Worm (Caenorhabditis elegans) whole organism, L4 larva: Measurements from ENCODE around the gene brp-1.

Experiments used
- F44E2.7 ChIP-seq: fragments of 200-800 bp; sonication (Bioruptor generic); IDR thresholded peaks from 2 replicates; pipeline ENCODE4 v2.1.2; 2022; ENCODE audit warnings: missing genetic modification characterization, missing compliant biosample characterization
- F49E8.2 ChIP-seq: sonication (generic microtip); optimal IDR thresholded peaks from 2 replicates; lab custom pipeline; 2016; ENCODE audit warnings: missing compliant biosample characterization, mild to moderate bottlenecking, missing genetic modification characterization, borderline replicate concordance
- Y5F2A.4 ChIP-seq: fragments of 200-800 bp; sonication (Bioruptor generic); optimal IDR thresholded peaks from 2 replicates; lab custom pipeline; 2018; ENCODE audit warnings: mild to moderate bottlenecking, missing genetic modification characterization, missing compliant biosample characterization
- Y75B8A.6 ChIP-seq: fragments of 200-800 bp; sonication (Bioruptor generic); IDR thresholded peaks from 2 replicates; pipeline ENCODE4 v1.3.6; 2022; ENCODE audit warnings: missing genetic modification reagents, missing genetic modification characterization, missing compliant biosample characterization
- ZK337.2 ChIP-seq: fragments of 200-800 bp; sonication (Bioruptor generic); IDR thresholded peaks from 2 replicates; pipeline ENCODE4 v1.3.6; 2022; ENCODE audit warnings: missing genetic modification reagents, missing genetic modification characterization, missing compliant biosample characterization
- aha-1 ChIP-seq: fragments of 150-350 bp; peaks from one replicate; lab custom pipeline; 2014; ENCODE audit warnings: missing biosample characterization, missing genetic modification characterization
- aly-2 ChIP-seq: sonication (generic microtip); optimal IDR thresholded peaks from 2 replicates; lab custom pipeline; 2018; ENCODE audit warnings: missing biosample characterization, missing genetic modification characterization
- ctbp-1 ChIP-seq: fragments of 200-800 bp; sonication (Bioruptor generic); IDR thresholded peaks from 2 replicates; pipeline ENCODE4 v1.3.6; 2022; ENCODE audit warnings: missing genetic modification reagents, missing genetic modification characterization, missing compliant biosample characterization
- dmd-6 ChIP-seq: fragments of 200-800 bp; sonication (Bioruptor generic); IDR thresholded peaks from 2 replicates; pipeline ENCODE4 v1.3.6; 2022; ENCODE audit warnings: missing genetic modification reagents, missing genetic modification characterization, missing compliant biosample characterization
- dmd-8 ChIP-seq: fragments of 200-800 bp; sonication (Bioruptor generic); IDR thresholded peaks from 2 replicates; pipeline ENCODE4 v1.3.6; 2022; ENCODE audit warnings: missing genetic modification characterization, missing compliant biosample characterization
- dpl-1 ChIP-seq: fragments of 150-350 bp; optimal IDR thresholded peaks from 2 replicates; lab custom pipeline; 2014; ENCODE audit warnings: missing biosample characterization, missing genetic modification reagents, missing genetic modification characterization
- dve-1 ChIP-seq: sonication (generic microtip); optimal IDR thresholded peaks from 2 replicates; lab custom pipeline; 2017; ENCODE audit warnings: antibody characterized with exemption, mild to moderate bottlenecking, missing genetic modification characterization, missing compliant biosample characterization; ENCODE audit not compliant: insufficient read depth
- egl-27 ChIP-seq: sonication (generic microtip); optimal IDR thresholded peaks from 3 replicates; lab custom pipeline; 2017; ENCODE audit warnings: missing biosample characterization, missing genetic modification reagents, missing genetic modification characterization
- gei-8 ChIP-seq: fragments of 200-800 bp; sonication (Bioruptor generic); optimal IDR thresholded peaks from 2 replicates; lab custom pipeline; 2018; ENCODE audit warnings: mild to moderate bottlenecking, missing genetic modification characterization, missing compliant biosample characterization
- hif-1 ChIP-seq, 2 experiments: sonication (generic microtip); optimal IDR thresholded peaks; 2 replicates each; lab custom pipeline; 2016 to 2017; ENCODE audit warnings: missing compliant biosample characterization in 2 of 2, missing genetic modification characterization in 2 of 2, missing genetic modification reagents in 2 of 2, missing genotype in 2 of 2, mild to moderate bottlenecking in 1 of 2
- hlh-11 ChIP-seq: fragments of 200-800 bp; sonication (Bioruptor generic); optimal IDR thresholded peaks from 2 replicates; lab custom pipeline; 2018; ENCODE audit warnings: mild to moderate bottlenecking, missing genetic modification characterization, missing compliant biosample characterization
- hlh-30 ChIP-seq: sonication (generic microtip); optimal IDR thresholded peaks from 2 replicates; lab custom pipeline; 2017; ENCODE audit warnings: antibody characterized with exemption, mild to moderate bottlenecking, missing genetic modification characterization, missing compliant biosample characterization; ENCODE audit not compliant: insufficient read depth
- hmg-1.1 ChIP-seq: fragments of 200-800 bp; sonication (Bioruptor generic); IDR thresholded peaks from 2 replicates; pipeline ENCODE4 v1.3.6; 2022; ENCODE audit warnings: missing genetic modification reagents, missing genetic modification characterization, missing compliant biosample characterization
- lin-1 ChIP-seq: fragments of 200-800 bp; sonication (Bioruptor generic); IDR thresholded peaks from 2 replicates; pipeline ENCODE4 v1.3.6; 2022; ENCODE audit warnings: missing genetic modification reagents, missing genetic modification characterization, missing compliant biosample characterization
- lin-13 ChIP-seq: fragments of 150-350 bp; optimal IDR thresholded peaks from 2 replicates; lab custom pipeline; 2014; ENCODE audit warnings: missing biosample characterization, missing genetic modification reagents, missing genetic modification characterization
- lsy-2 ChIP-seq, 2 experiments: fragments of 150-350 bp in 1 of 2; sonication (generic microtip) in 1 of 2; optimal IDR thresholded peaks; 2 replicates each; lab custom pipeline; 2014 to 2017; ENCODE audit warnings: missing biosample characterization in 2 of 2, missing genetic modification characterization in 2 of 2
- mdl-1 ChIP-seq, 2 experiments: fragments of 150-350 bp in 1 of 2; sonication (generic microtip) in 1 of 2; optimal IDR thresholded peaks; 2 replicates each; lab custom pipeline; 2014 to 2017; ENCODE audit warnings: missing biosample characterization in 2 of 2, missing genetic modification characterization in 2 of 2
- mdt-29 ChIP-seq: fragments of 200-800 bp; sonication (Bioruptor generic); IDR thresholded peaks from 2 replicates; pipeline ENCODE4 v1.3.6; 2022; ENCODE audit warnings: missing genetic modification reagents, missing genetic modification characterization, missing compliant biosample characterization
- mep-1 ChIP-seq: fragments of 150-350 bp; sonication (generic microtip); optimal IDR thresholded peaks from 3 replicates; lab custom pipeline; 2014; ENCODE audit warnings: missing biosample characterization, missing genetic modification characterization
- mes-2 ChIP-seq: sonication (generic microtip); optimal IDR thresholded peaks from 2 replicates; lab custom pipeline; 2016; ENCODE audit warnings: missing genotype, mild to moderate bottlenecking, missing genetic modification characterization, missing compliant biosample characterization; ENCODE audit not compliant: poor library complexity, severe bottlenecking
- mxl-3 ChIP-seq: fragments of 200-800 bp; sonication (Bioruptor generic); optimal IDR thresholded peaks from 2 replicates; lab custom pipeline; 2018; ENCODE audit warnings: mild to moderate bottlenecking, missing genetic modification characterization, missing compliant biosample characterization
- nhr-102 ChIP-seq: sonication (generic microtip); optimal IDR thresholded peaks from 2 replicates; lab custom pipeline; 2016; ENCODE audit warnings: mild to moderate bottlenecking, missing genetic modification characterization, moderate library complexity, missing compliant biosample characterization
- nhr-111 ChIP-seq: fragments of 200-800 bp; sonication (Bioruptor generic); optimal IDR thresholded peaks from 2 replicates; lab custom pipeline; 2018; ENCODE audit warnings: mild to moderate bottlenecking, missing genetic modification characterization, missing compliant biosample characterization
- nhr-25 ChIP-seq: sonication (generic microtip); optimal IDR thresholded peaks from 2 replicates; lab custom pipeline; 2017; ENCODE audit warnings: missing genetic modification characterization, mild to moderate bottlenecking, missing compliant biosample characterization, antibody characterized with exemption, moderate library complexity, borderline replicate concordance; ENCODE audit not compliant: insufficient read depth
- nhr-28 ChIP-seq: fragments of 150-350 bp; optimal IDR thresholded peaks from 2 replicates; lab custom pipeline; 2014; ENCODE audit warnings: missing biosample characterization, missing genetic modification characterization
- nhr-6 ChIP-seq: fragments of 150-350 bp; optimal IDR thresholded peaks from 2 replicates; lab custom pipeline; 2014; ENCODE audit warnings: missing biosample characterization, missing genetic modification characterization
- nhr-77 ChIP-seq: fragments of 150-350 bp; optimal IDR thresholded peaks from 2 replicates; lab custom pipeline; 2014; ENCODE audit warnings: missing biosample characterization, missing genetic modification characterization
- pha-4 ChIP-seq, 2 experiments: fragments of 150-350 bp in 1 of 2; fragments of 200-800 bp in 1 of 2; sonication (Bioruptor generic) in 1 of 2; IDR thresholded peaks in 1 of 2; optimal IDR thresholded peaks in 1 of 2; 2 replicates each; pipeline versions ENCODE4 v1.3.6 to Lab custom; 2014 to 2022; ENCODE audit warnings: missing genetic modification characterization in 2 of 2, missing genetic modification reagents in 2 of 2, missing biosample characterization in 1 of 2, missing compliant biosample characterization in 1 of 2
- rbr-2 ChIP-seq: sonication (generic microtip); optimal IDR thresholded peaks from 2 replicates; lab custom pipeline; 2016; ENCODE audit warnings: missing genotype, missing genetic modification characterization, missing compliant biosample characterization
- saeg-2 ChIP-seq: fragments of 200-800 bp; sonication (Bioruptor generic); IDR thresholded peaks from 2 replicates; pipeline ENCODE4 v1.3.6; 2022; ENCODE audit warnings: missing genetic modification reagents, missing genetic modification characterization, missing compliant biosample characterization
- set-16 ChIP-seq: fragments of 200-800 bp; sonication (Bioruptor generic); IDR thresholded peaks from 2 replicates; pipeline ENCODE4 v1.3.6; 2022; ENCODE audit warnings: missing genetic modification reagents, missing genetic modification characterization, missing compliant biosample characterization
- spr-3 ChIP-seq: fragments of 200-800 bp; sonication (Bioruptor generic); optimal IDR thresholded peaks from 2 replicates; lab custom pipeline; 2018; ENCODE audit warnings: mild to moderate bottlenecking, missing genetic modification characterization, missing compliant biosample characterization
- unc-62 ChIP-seq, 3 experiments: fragments of 150-350 bp in 1 of 3; sonication (generic microtip); optimal IDR thresholded peaks in 2 of 3; peaks in 1 of 3; 1 replicate in 1 of 3; 2 replicates in 2 of 3; lab custom pipeline; 2014 to 2017; ENCODE audit warnings: missing biosample characterization in 3 of 3, missing genetic modification characterization in 3 of 3, missing genetic modification reagents in 3 of 3, missing genotype in 1 of 3
- vab-7 ChIP-seq: fragments of 200-800 bp; sonication (Bioruptor generic); IDR thresholded peaks from 2 replicates; pipeline ENCODE4 v1.3.6; 2022; ENCODE audit warnings: missing genetic modification reagents, missing genetic modification characterization, missing compliant biosample characterization
- zip-11 ChIP-seq: fragments of 200-800 bp; sonication (Bioruptor generic); IDR thresholded peaks from 2 replicates; pipeline ENCODE4 v1.3.6; 2022; ENCODE audit warnings: missing genetic modification characterization, missing compliant biosample characterization

Gene brp-1

ce11 chrIII:11981539-11981938 lies 38.8 kb upstream of the brp-1 start:
- TF ChIP-seq nhr-111 (GFP tag; lab: Kevin White, UChicago) = no peak
- no peak for TF ChIP-seq spr-3 (GFP tag; lab: Kevin White, UChicago)
- peak; percentile 48; the same call in 1 of the 2 replicates for TF ChIP-seq dmd-6 (GFP tag; lab: Robert Waterston, UW)
- peak; percentile 23 for TF ChIP-seq dve-1 (tag; lab: Kevin White, UChicago)
- TF ChIP-seq nhr-28 (tag; lab: Kevin White, UChicago) = peak; percentile 42
- 0 out of 2 replicates have a peak, but pooled peaks have one; percentile 47 for TF ChIP-seq dmd-8 (GFP tag; lab: Robert Waterston, UW)
- TF ChIP-seq F44E2.7 (GFP tag; lab: Robert Waterston, UW) = no peak
- TF ChIP-seq mdt-29 (GFP tag; lab: Robert Waterston, UW) = no peak
- peak; percentile 42 for TF ChIP-seq rbr-2
- TF ChIP-seq hmg-1.1 (GFP tag; lab: Robert Waterston, UW) = peak; percentile 76
- TF ChIP-seq hlh-11 (tag; lab: Kevin White, UChicago) = peak; percentile 64
- peak; percentile 65 for TF ChIP-seq mep-1 (tag; lab: Kevin White, UChicago)
- TF ChIP-seq nhr-25 = no peak
- TF ChIP-seq unc-62 (GFP tag; optimal IDR thresholded peaks at IDR 0.05 in 1 of 2; lab: Kevin White, UChicago) = peak in 1 of 2 experiments; percentile 80
- no peak for TF ChIP-seq unc-62 (tag; optimal IDR thresholded peaks at IDR 0.05; lab: Kevin White, UChicago)
- TF ChIP-seq aly-2 (tag; lab: Kevin White, UChicago) = no peak
- TF ChIP-seq F49E8.2 (tag; lab: Kevin White, UChicago) = no peak
- no peak for TF ChIP-seq saeg-2 (GFP tag; lab: Robert Waterston, UW)
- no peak for TF ChIP-seq egl-27 (tag; lab: Kevin White, UChicago)
- TF ChIP-seq gei-8 (GFP tag; lab: Kevin White, UChicago) = no peak
- TF ChIP-seq vab-7 (GFP tag; lab: Robert Waterston, UW) = no peak
- TF ChIP-seq lsy-2 (tag; optimal IDR thresholded peaks at IDR 0.05; lab: Kevin White, UChicago) = peak in 1 of 2 experiments; percentile 65
- no peak for TF ChIP-seq Y5F2A.4 (GFP tag; lab: Kevin White, UChicago)
- TF ChIP-seq nhr-102 (tag; lab: Kevin White, UChicago) = no peak
- no peak for TF ChIP-seq pha-4 (GFP tag; IDR thresholded peaks at IDR 0.05; lab: Robert Waterston, UW)
- no peak for TF ChIP-seq pha-4 (tag; optimal IDR thresholded peaks at IDR 0.05; lab: Kevin White, UChicago)
- TF ChIP-seq mxl-3 = peak; percentile 89
- peak; percentile 34 for TF ChIP-seq nhr-77
- TF ChIP-seq lin-13 = peak; percentile 52
- TF ChIP-seq hif-1 (tag; optimal IDR thresholded peaks at IDR 0.05; lab: Kevin White, UChicago) = peak in 1 of 2 experiments; percentile 53
- no peak for TF ChIP-seq zip-11 (GFP tag; lab: Robert Waterston, UW)
- TF ChIP-seq mes-2 = peak; percentile 70
- no peak for TF ChIP-seq Y75B8A.6
- TF ChIP-seq hlh-30 = peak; percentile 87
- TF ChIP-seq ZK337.2 (GFP tag; lab: Robert Waterston, UW) = no peak
- peak; percentile 30 to 83 for TF ChIP-seq mdl-1 (tag; optimal IDR thresholded peaks at IDR 0.05; lab: Kevin White, UChicago)
- TF ChIP-seq aha-1 (tag; lab: Kevin White, UChicago) = no peak
- TF ChIP-seq set-16 (GFP tag; lab: Robert Waterston, UW) = peak; percentile 24; the same call in 1 of the 2 replicates
- TF ChIP-seq dpl-1 = peak; percentile 36
- TF ChIP-seq nhr-6 = peak; percentile 6
- no peak for TF ChIP-seq lin-1
- 0 out of 2 replicates have a peak, but pooled peaks have one; percentile 38 for TF ChIP-seq ctbp-1
